Worm (Caenorhabditis elegans) whole organism, L4 larva: ENCODE measurements around the gene C46G7.5.

Experiments
- ceh-28 ChIP-seq: fragments of 150-350 bp; optimal IDR thresholded peaks from 2 replicates; lab custom pipeline; 2014; ENCODE audit warnings: missing biosample characterization, missing genetic modification reagents, missing genetic modification characterization
- daf-12 ChIP-seq: fragments of 150-350 bp; optimal IDR thresholded peaks from 2 replicates; lab custom pipeline; 2014; ENCODE audit warnings: missing biosample characterization, missing genetic modification reagents, missing genetic modification characterization
- mep-1 ChIP-seq: fragments of 150-350 bp; sonication (generic microtip); optimal IDR thresholded peaks from 3 replicates; lab custom pipeline; 2014; ENCODE audit warnings: missing biosample characterization, missing genetic modification characterization
- nhr-11 ChIP-seq: fragments of 150-350 bp; optimal IDR thresholded peaks from 2 replicates; lab custom pipeline; 2014; ENCODE audit warnings: missing biosample characterization, missing genetic modification characterization
- nhr-28 ChIP-seq: fragments of 150-350 bp; optimal IDR thresholded peaks from 2 replicates; lab custom pipeline; 2014; ENCODE audit warnings: missing biosample characterization, missing genetic modification characterization
- nhr-6 ChIP-seq: fragments of 150-350 bp; optimal IDR thresholded peaks from 2 replicates; lab custom pipeline; 2014; ENCODE audit warnings: missing biosample characterization, missing genetic modification characterization
- unc-130 ChIP-seq: sonication (generic microtip); optimal IDR thresholded peaks from 2 replicates; lab custom pipeline; 2016; ENCODE audit warnings: missing genetic modification reagents, missing genetic modification characterization, missing compliant biosample characterization
- zip-2 ChIP-seq: fragments of 150-350 bp; optimal IDR thresholded peaks from 2 replicates; lab custom pipeline; 2014; ENCODE audit warnings: missing biosample characterization, missing genetic modification characterization

DNA sequence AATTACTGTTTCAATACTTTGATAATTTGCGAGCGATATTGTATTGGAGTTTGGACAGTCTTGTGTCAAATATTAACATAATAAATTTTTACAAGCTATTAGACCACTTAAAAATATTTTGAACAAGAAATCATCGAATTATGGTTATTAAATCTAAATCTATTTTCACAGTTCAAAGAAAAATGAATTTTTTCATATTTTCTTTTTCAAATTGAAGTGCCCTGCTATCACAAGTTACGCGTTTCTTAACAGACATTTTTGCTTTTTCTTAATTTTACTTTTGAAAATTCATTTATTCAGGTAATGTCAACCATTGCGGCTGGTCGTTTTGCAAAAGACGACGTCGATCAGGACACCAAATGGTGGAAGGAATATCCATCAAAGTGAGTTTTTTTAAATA is 3.5 kb upstream of the C46G7.5 start, which contains the start of gene C46G7.2:
- no peak for TF ChIP-seq nhr-6 (tag; lab: Kevin White, UChicago)
- no peak for TF ChIP-seq mep-1 (tag; lab: Kevin White, UChicago)
- no peak for TF ChIP-seq daf-12 (tag; lab: Kevin White, UChicago)
- TF ChIP-seq zip-2 (tag; lab: Kevin White, UChicago) = no peak
- no peak for TF ChIP-seq nhr-28 (tag; lab: Kevin White, UChicago)
- no peak for TF ChIP-seq unc-130
- no peak for TF ChIP-seq ceh-28 (tag; lab: Kevin White, UChicago)
- no peak for TF ChIP-seq nhr-11 (tag; lab: Kevin White, UChicago)
